Fruit fly (Drosophila melanogaster) S2 (cell line): ENCODE measurements around the gene Gbs-70E.

Experiments used
- CG8478 ChIP-seq: fragments of >200 bp; optimal IDR thresholded peaks from 2 replicates; lab custom pipeline; 2018
- CTCF ChIP-seq, 2 experiments: fragments of >200 bp; optimal IDR thresholded peaks; 2 replicates each; lab custom pipeline; 2018

DNA sequence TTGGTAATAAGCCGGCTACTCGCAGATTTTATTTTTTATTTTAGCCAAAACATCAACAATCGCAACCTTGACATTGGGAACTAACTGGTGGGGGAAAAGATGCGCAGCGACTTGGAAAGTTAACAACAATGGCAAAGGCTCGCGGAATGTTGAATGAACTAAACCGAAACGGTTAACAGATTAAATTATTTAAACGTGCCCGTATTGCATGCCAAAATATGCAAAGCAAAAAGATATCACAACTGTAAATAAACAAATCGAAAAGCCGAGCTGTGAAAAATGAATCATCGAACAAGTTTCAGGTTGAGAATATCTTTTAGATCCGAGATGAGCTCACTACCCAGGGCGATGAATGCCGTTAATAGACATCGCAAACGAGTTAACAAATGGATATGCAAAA, 17.7 kb downstream of the Gbs-70E start:
- TF ChIP-seq CTCF (optimal IDR thresholded peaks at IDR 0.05; lab: Kevin White, UChicago), result no peak
- TF ChIP-seq CG8478 (lab: Kevin White, UChicago), result no peak
